Worm (Caenorhabditis elegans) whole organism, L1 larva: ENCODE results near the gene rnst-2.

Source experiments
- C34B4.2 ChIP-seq: sonication (generic microtip); optimal IDR thresholded peaks from 2 replicates; lab custom pipeline; 2017; ENCODE audit warnings: mild to moderate bottlenecking, missing genetic modification characterization, missing compliant biosample characterization
- ces-1 ChIP-seq: fragments of 150-350 bp; optimal IDR thresholded peaks from 2 replicates; lab custom pipeline; 2014; ENCODE audit warnings: missing biosample characterization, missing genetic modification reagents, missing genetic modification characterization
- efl-1 ChIP-seq, 4 experiments: fragments of 150-350 bp; optimal IDR thresholded peaks in 3 of 4; peaks in 1 of 4; 1 replicate in 1 of 4; 2 replicates in 3 of 4; lab custom pipeline; 2014; ENCODE audit warnings: missing biosample characterization in 2 of 4, missing genetic modification characterization in 2 of 4, missing genetic modification reagents in 2 of 4
- egl-27 ChIP-seq, 2 experiments: fragments of 150-350 bp in 1 of 2; sonication (generic microtip); optimal IDR thresholded peaks; 3 replicates each; lab custom pipeline; 2017 to 2018; ENCODE audit warnings: missing biosample characterization in 2 of 2, missing genetic modification characterization in 2 of 2, missing genetic modification reagents in 2 of 2
- fkh-8 ChIP-seq: sonication (generic microtip); optimal IDR thresholded peaks from 2 replicates; lab custom pipeline; 2016; ENCODE audit warnings: mild to moderate bottlenecking, missing genetic modification characterization, missing compliant biosample characterization
- isw-1 ChIP-seq: fragments of 200-800 bp; sonication (Bioruptor generic); IDR thresholded peaks from 2 replicates; pipeline ENCODE4 v1.3.6; 2022; ENCODE audit warnings: missing genetic modification characterization, missing compliant biosample characterization
- lin-15B ChIP-seq: fragments of 150-350 bp; sonication (generic microtip); optimal IDR thresholded peaks from 3 replicates; lab custom pipeline; 2014; ENCODE audit warnings: missing biosample characterization, missing genetic modification characterization
- lin-35 ChIP-seq, 2 experiments: fragments of 150-350 bp; optimal IDR thresholded peaks; 2 replicates each; lab custom pipeline; 2014; ENCODE audit warnings: missing biosample characterization in 2 of 2, missing genetic modification characterization in 2 of 2, missing genetic modification reagents in 2 of 2
- lin-39 ChIP-seq: fragments of 150-350 bp; optimal IDR thresholded peaks from 2 replicates; lab custom pipeline; 2014; ENCODE audit warnings: missing biosample characterization, missing genetic modification reagents, missing genetic modification characterization
- nhr-12 ChIP-seq: sonication (generic microtip); optimal IDR thresholded peaks from 2 replicates; lab custom pipeline; 2017; ENCODE audit warnings: missing biosample characterization, missing genetic modification characterization
- nhr-19 ChIP-seq: fragments of 200-800 bp; sonication (Bioruptor generic); conservative IDR thresholded peaks from 2 replicates; pipeline ENCODE4 v1.3.6; 2022; ENCODE audit warnings: missing genetic modification characterization, missing compliant biosample characterization
- nhr-237 ChIP-seq: fragments of 150-350 bp; optimal IDR thresholded peaks from 2 replicates; lab custom pipeline; 2014; ENCODE audit warnings: missing biosample characterization, missing genetic modification characterization
- nhr-71 ChIP-seq: sonication (generic microtip); optimal IDR thresholded peaks from 2 replicates; lab custom pipeline; 2016; ENCODE audit warnings: mild to moderate bottlenecking, missing genetic modification characterization, moderate library complexity, missing compliant biosample characterization
- pag-3 ChIP-seq: sonication (generic microtip); optimal IDR thresholded peaks from 2 replicates; lab custom pipeline; 2017; ENCODE audit warnings: missing genetic modification characterization, mild to moderate bottlenecking, missing compliant biosample characterization, antibody characterized with exemption, borderline replicate concordance; ENCODE audit not compliant: insufficient read depth
- skn-1 ChIP-seq: fragments of 150-350 bp; optimal IDR thresholded peaks from 2 replicates; lab custom pipeline; 2014; ENCODE audit warnings: missing biosample characterization, missing genetic modification characterization
- unc-30 ChIP-seq: sonication (generic microtip); optimal IDR thresholded peaks from 2 replicates; lab custom pipeline; 2017; ENCODE audit warnings: missing biosample characterization, missing genetic modification characterization
- xbp-1 ChIP-seq: sonication (generic microtip); optimal IDR thresholded peaks from 2 replicates; lab custom pipeline; 2016; ENCODE audit warnings: missing genetic modification characterization, missing compliant biosample characterization
- ztf-11 ChIP-seq, 2 experiments: sonication (generic microtip); optimal IDR thresholded peaks; 2 replicates each; lab custom pipeline; 2016 to 2017; ENCODE audit warnings: missing genetic modification characterization in 2 of 2, missing biosample characterization in 1 of 2, missing compliant biosample characterization in 1 of 2

Gene rnst-2

DNA sequence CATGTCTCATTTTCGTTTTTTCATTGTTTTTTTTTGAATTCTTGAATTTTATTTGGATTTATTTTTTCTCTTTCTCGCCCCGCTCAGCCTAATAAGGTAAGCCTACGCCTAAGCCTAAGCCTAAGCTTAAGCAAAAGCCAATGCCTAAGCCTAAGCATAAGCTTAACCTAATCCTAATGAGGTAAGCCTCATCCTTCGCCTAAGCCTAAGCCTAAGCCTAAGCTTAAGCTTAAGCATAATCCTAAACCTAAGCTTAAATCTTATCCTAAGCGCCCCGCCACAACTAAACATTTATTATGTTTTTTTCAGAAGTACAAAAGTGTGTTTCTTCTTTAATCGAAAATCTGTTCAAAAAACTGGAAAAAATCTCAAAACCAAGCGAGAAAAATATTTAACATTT, 50.8 kb downstream of the rnst-2 start:
- TF ChIP-seq lin-39 (tag; lab: Kevin White, UChicago) (no peak), efl-1 (optimal IDR thresholded peaks at IDR 0.05; lab: Kevin White, UChicago) (no peak), efl-1 (GFP tag; optimal IDR thresholded peaks at IDR 0.05 in 1 of 2; lab: Kevin White, UChicago) (peak in 1 of 2 experiments; percentile 38)
- TF ChIP-seq, all 84 proteins: peak for 1

DNA sequence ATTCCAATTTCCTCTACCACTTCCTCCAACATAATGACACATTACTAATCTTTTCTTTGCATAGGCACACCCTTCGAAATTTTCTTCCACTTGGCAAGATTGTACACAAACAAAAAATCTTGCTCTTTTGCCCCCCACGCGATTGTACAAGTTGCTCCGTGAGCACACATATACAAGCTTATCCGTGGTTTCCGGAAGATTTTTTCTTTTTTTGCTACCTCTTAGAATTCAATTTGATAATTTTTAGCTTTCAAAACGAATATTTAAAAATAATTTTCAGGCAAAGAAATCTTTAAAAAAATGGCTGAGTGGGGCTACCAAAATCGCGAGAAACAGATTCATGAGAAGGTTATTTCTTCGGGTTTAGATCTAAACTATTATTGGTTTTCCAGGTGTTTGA, 51.3 kb downstream of the rnst-2 start, which contains the start of gene Y50D4B.1:
Gene Y50D4B.1, plus strand, starts transcription at position 301 of the 400 bp plus-strand sequence.
- no peak for TF ChIP-seq lin-35 (GFP tag; optimal IDR thresholded peaks at IDR 0.05; lab: Kevin White, UChicago)
- TF ChIP-seq ces-1, result no peak
- no peak for TF ChIP-seq ztf-11 (tag; optimal IDR thresholded peaks at IDR 0.05; lab: Kevin White, UChicago)
- TF ChIP-seq isw-1, result no peak
- no peak for TF ChIP-seq xbp-1 (tag; lab: Kevin White, UChicago)
- no peak for TF ChIP-seq nhr-19 (GFP tag; lab: Robert Waterston, UW)
- no peak for TF ChIP-seq C34B4.2 (tag; lab: Kevin White, UChicago)
- no peak for TF ChIP-seq skn-1 (tag; lab: Kevin White, UChicago)
- TF ChIP-seq unc-30 (tag; lab: Kevin White, UChicago), result no peak
- no peak for TF ChIP-seq nhr-237 (tag; lab: Kevin White, UChicago)
- TF ChIP-seq lin-15B, result no peak
- TF ChIP-seq nhr-71 (tag; lab: Kevin White, UChicago), result no peak
- TF ChIP-seq egl-27 (tag; optimal IDR thresholded peaks at IDR 0.05; lab: Kevin White, UChicago), result no peak
- no peak for TF ChIP-seq nhr-12 (tag; lab: Kevin White, UChicago)
- TF ChIP-seq fkh-8, result no peak
- TF ChIP-seq pag-3 (tag; lab: Kevin White, UChicago), result no peak
